Worm (Caenorhabditis elegans): ENCODE data around the gene Y42G9A.1.

The Y42G9A.1 gene

ce11 chrIII:6140818-6141217 is 8.9 kb upstream of the Y42G9A.1 start (continued):
- no peak for TF ChIP-seq egl-18 (GFP tag; IDR thresholded peaks at IDR 0.05)
- no peak for TF ChIP-seq snpc-4 (GFP tag; optimal IDR thresholded peaks at IDR 0.05)
- no peak for TF ChIP-seq snpc-4 (tag; optimal IDR thresholded peaks at IDR 0.05)
- no peak for TF ChIP-seq nfya-2 (GFP tag; IDR thresholded peaks at IDR 0.05)
- no peak for TF ChIP-seq lin-54 (GFP tag; optimal IDR thresholded peaks at IDR 0.05)
- peak; percentile 47 for TF ChIP-seq snpc-3.4 (tag; optimal IDR thresholded peaks at IDR 0.05)
- TF ChIP-seq xnd-1 (tag; optimal IDR thresholded peaks at IDR 0.05) = peak; percentile 83
- TF ChIP-seq lag-1 (GFP tag; IDR thresholded peaks at IDR 0.05) = no peak
- no peak for TF ChIP-seq sea-2 (GFP tag; IDR thresholded peaks at IDR 0.05)
- TF ChIP-seq hmg-1.2 (GFP tag; IDR thresholded peaks at IDR 0.05) = 0 out of 2 replicates have a peak, but pooled peaks have one; percentile 11
- peak; percentile 24; the same call in 1 of the 2 replicates for TF ChIP-seq madf-8 (GFP tag; conservative IDR thresholded peaks at IDR 0.05)
- TF ChIP-seq lin-35 (GFP tag; optimal IDR thresholded peaks at IDR 0.05) = no peak
- TF ChIP-seq lsl-1 (GFP tag; optimal IDR thresholded peaks at IDR 0.05) = peak; percentile 91
- no peak for TF ChIP-seq Y79H2A.3 (GFP tag; conservative IDR thresholded peaks at IDR 0.05)
- TF ChIP-seq ceh-40 (GFP tag; IDR thresholded peaks at IDR 0.05) = no peak
- TF ChIP-seq bed-1 (GFP tag; IDR thresholded peaks at IDR 0.05) = no peak
- no peak for TF ChIP-seq nhr-90 (tag; optimal IDR thresholded peaks at IDR 0.05)
- no peak for TF ChIP-seq atf-7 (tag; optimal IDR thresholded peaks at IDR 0.05)
- peak; percentile 52; the same call in 1 of the 2 replicates for TF ChIP-seq D2030.7 (GFP tag; IDR thresholded peaks at IDR 0.05)
- no peak for TF ChIP-seq madf-3 (GFP tag; IDR thresholded peaks at IDR 0.05)
- TF ChIP-seq cebp-1 (GFP tag; IDR thresholded peaks at IDR 0.05) = no peak
- TF ChIP-seq cebp-1 (tag; optimal IDR thresholded peaks at IDR 0.05) = no peak
- peak; percentile 92 for TF ChIP-seq athp-1 (tag; optimal IDR thresholded peaks at IDR 0.05)
- TF ChIP-seq him-1 (tag; optimal IDR thresholded peaks at IDR 0.05) = peak; percentile 29
- TF ChIP-seq ztf-3 (GFP tag; optimal IDR thresholded peaks at IDR 0.05) = no peak

DNA sequence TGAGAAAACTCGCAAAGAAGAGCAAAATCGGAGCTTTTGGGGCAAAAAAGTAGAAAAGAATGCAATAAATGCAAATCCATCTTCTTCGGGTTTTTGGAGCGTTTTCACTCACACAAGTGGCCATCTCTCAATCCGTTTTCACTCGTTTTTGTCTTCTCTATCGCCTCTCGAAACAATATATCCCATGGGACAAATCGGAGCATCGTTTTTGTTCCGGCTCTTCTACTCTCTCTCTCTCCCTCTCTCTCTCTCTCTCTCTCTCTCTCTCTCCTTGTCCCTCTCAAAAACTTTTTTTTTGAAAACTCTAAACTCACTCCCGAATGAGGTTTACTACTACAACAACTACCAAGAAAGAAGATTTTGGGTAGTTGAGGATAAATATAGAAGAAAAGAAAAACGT is 8.2 kb upstream of the Y42G9A.1 start:
- TF ChIP-seq ceh-40 (GFP tag; IDR thresholded peaks at IDR 0.05) (no peak), ekl-4 (GFP tag; IDR thresholded peaks at IDR 0.05) (0 out of 2 replicates have a peak, but pooled peaks have one; percentile 30), pbrm-1 (GFP tag; IDR thresholded peaks at IDR 0.05) (0 out of 2 replicates have a peak, but pooled peaks have one; percentile 39), egrh-3 (GFP tag; IDR thresholded peaks at IDR 0.05) (0 out of 2 replicates have a peak, but pooled peaks have one; percentile 14), C06A6.2 (GFP tag; conservative IDR thresholded peaks at IDR 0.05) (no peak), mcd-1 (GFP tag; IDR thresholded peaks at IDR 0.05) (0 out of 2 replicates have a peak, but pooled peaks have one; percentile 16), fkh-3 (tag; optimal IDR thresholded peaks at IDR 0.05) (no peak), F52B5.7 (tag; optimal IDR thresholded peaks at IDR 0.05) (no peak), F33H1.4 (GFP tag; IDR thresholded peaks at IDR 0.05) (no peak), cebp-2 (GFP tag; IDR thresholded peaks at IDR 0.05) (no peak), mel-28 (tag; optimal IDR thresholded peaks at IDR 0.05; ENCODE audit: borderline replicate concordance) (no peak), nhr-179 (tag; optimal IDR thresholded peaks at IDR 0.05) (no peak), B0019.2 (GFP tag; conservative IDR thresholded peaks at IDR 0.05) (0 out of 2 replicates have a peak, but pooled peaks have one; percentile 26)

ce11 chrIII:6144390-6144962 is 5.3 kb upstream of the Y42G9A.1 start:
- TF ChIP-seq aptf-2 (GFP tag; conservative IDR thresholded peaks at IDR 0.05) = no peak
- TF ChIP-seq lin-54 (GFP tag; optimal IDR thresholded peaks at IDR 0.05) = no peak
- TF ChIP-seq ztf-26 (tag; optimal IDR thresholded peaks at IDR 0.05) = peak; percentile 14
